Worm (Caenorhabditis elegans) whole organism, L4/young adult: ENCODE data around the gene gtap-1.

Source experiments
- dao-5 ChIP-seq: sonication (generic microtip); optimal IDR thresholded peaks from 2 replicates; lab custom pipeline; 2016; ENCODE audit warnings: missing genotype, missing genetic modification characterization, moderate library complexity, missing compliant biosample characterization
- him-1 ChIP-seq: sonication (generic microtip); optimal IDR thresholded peaks from 2 replicates; lab custom pipeline; 2016; ENCODE audit warnings: missing genotype, missing genetic modification reagents, missing genetic modification characterization, missing compliant biosample characterization

ce11 chrII:5820282-5820762 is 12.7 kb downstream of the gtap-1 start, which contains the start of gene ehs-1:
- TF ChIP-seq dao-5 (tag; lab: Kevin White, UChicago), result no peak
- no peak for TF ChIP-seq him-1 (tag; lab: Kevin White, UChicago)
